Fruit fly (Drosophila melanogaster): Measurements from ENCODE around the gene hth.
A peak's percentile ranks its signal among the peaks of the same experiment; 100 is the strongest.

The hth gene

DNA sequence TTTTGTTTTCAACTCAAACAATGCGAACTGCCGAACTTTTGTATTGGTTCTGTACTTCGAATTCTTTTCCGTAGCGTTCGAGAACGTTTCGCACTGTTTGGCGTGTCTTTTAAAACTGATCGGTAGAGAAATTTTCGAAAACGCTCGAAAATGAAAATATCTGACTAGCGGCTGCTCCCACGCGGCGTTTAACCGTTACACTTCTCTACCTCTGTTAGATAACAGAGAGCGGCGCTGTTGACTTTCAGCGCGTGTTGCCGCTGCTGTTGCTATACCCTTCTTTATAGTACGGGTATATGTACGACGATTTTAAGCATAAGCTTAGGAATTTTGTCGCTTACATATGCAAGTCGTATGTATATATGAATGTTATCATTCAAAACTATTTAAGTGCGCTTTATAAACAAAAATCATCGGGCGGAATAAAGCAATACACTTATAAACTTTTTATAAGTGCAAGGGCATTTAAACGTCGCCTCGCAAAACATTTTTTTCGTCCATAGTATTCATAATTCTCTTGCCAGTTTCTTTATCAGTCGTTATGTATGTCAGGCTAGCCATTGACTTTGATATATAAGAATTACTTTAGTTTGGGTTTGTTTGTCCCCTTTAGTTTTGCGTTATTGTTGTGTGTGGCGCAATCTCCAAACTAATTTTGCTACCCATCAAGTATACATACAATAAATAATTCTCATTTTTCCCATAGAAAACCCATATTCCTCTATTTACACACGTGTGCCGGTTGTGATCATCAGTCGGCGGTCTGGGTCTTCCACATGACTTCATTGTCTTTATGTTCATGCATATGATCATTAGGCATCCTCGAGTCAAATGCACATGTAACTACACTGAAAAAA is 41.7 kb upstream of the hth start, which contains the start of gene Phyhd1 (continued):
- peak; percentile 88 for TF ChIP-seq gsb (GFP tag; IDR thresholded peaks at IDR 0.05)
- TF ChIP-seq pum (GFP tag; optimal IDR thresholded peaks at IDR 0.05), result peak; percentile 90
- peak; percentile 86 for TF ChIP-seq Ravus (GFP tag; IDR thresholded peaks at IDR 0.05)
- no peak for TF ChIP-seq CG8478 (optimal IDR thresholded peaks at IDR 0.05)
- TF ChIP-seq Xrp1 (GFP tag; IDR thresholded peaks at IDR 0.05), result peak; percentile 97
- peak in 1 of 2 experiments; percentile 87 for TF ChIP-seq Hr78 (GFP tag; optimal IDR thresholded peaks at IDR 0.05)
- TF ChIP-seq btn (GFP tag; optimal IDR thresholded peaks at IDR 0.05), result peak; percentile 92
- peak; percentile 82 for TF ChIP-seq CG11696 (GFP tag; IDR thresholded peaks at IDR 0.05)
- TF ChIP-seq CG30403 (GFP tag; optimal IDR thresholded peaks at IDR 0.05), result peak; percentile 98
- peak; percentile 91 for TF ChIP-seq Asciz (GFP tag; optimal IDR thresholded peaks at IDR 0.05)
- TF ChIP-seq bcd (GFP tag; optimal IDR thresholded peaks at IDR 0.05), result peak; percentile 95
- TF ChIP-seq ro (GFP tag; IDR thresholded peaks at IDR 0.05), result peak; percentile 75
- peak; percentile 97 for TF ChIP-seq CG1603 (tag; optimal IDR thresholded peaks at IDR 0.05)
- TF ChIP-seq gt (GFP tag; IDR thresholded peaks at IDR 0.05), result peak; percentile 32; the same call in 1 of the 2 replicates
- TF ChIP-seq CG1602 (GFP tag; optimal IDR thresholded peaks at IDR 0.05), result peak; percentile 95
- TF ChIP-seq Dbx (GFP tag; IDR thresholded peaks at IDR 0.05), result peak; percentile 97
- TF ChIP-seq CG1647 (GFP tag; optimal IDR thresholded peaks at IDR 0.05), result peak; percentile 94
- peak; percentile 90 for TF ChIP-seq jing (GFP tag; optimal IDR thresholded peaks at IDR 0.05)
- no peak for TF ChIP-seq Tbp (GFP tag; optimal IDR thresholded peaks at IDR 0.05)
- peak; percentile 95 for TF ChIP-seq Side (GFP tag; optimal IDR thresholded peaks at IDR 0.05)
- peak; percentile 76 for TF ChIP-seq Adf1 (GFP tag; IDR thresholded peaks at IDR 0.05)
- TF ChIP-seq CG5245 (GFP tag; optimal IDR thresholded peaks at IDR 0.05), result peak; percentile 91
- TF ChIP-seq her (GFP tag; optimal IDR thresholded peaks at IDR 0.05), result peak; percentile 95
- TF ChIP-seq pan (optimal IDR thresholded peaks at IDR 0.05), result no peak
- peak in 1 of 2 experiments; percentile 96 for TF ChIP-seq pan (GFP tag; optimal IDR thresholded peaks at IDR 0.05 in 1 of 2, IDR thresholded peaks at IDR 0.05 in 1 of 2)
- TF ChIP-seq rib (GFP tag; IDR thresholded peaks at IDR 0.05), result peak; percentile 84
- TF ChIP-seq CG4820 (GFP tag; optimal IDR thresholded peaks at IDR 0.05), result peak; percentile 94
- TF ChIP-seq CG3163 (GFP tag; optimal IDR thresholded peaks at IDR 0.05), result peak; percentile 85
- TF ChIP-seq ato (GFP tag; IDR thresholded peaks at IDR 0.05; ENCODE audit: partially characterized antibody), result no peak
- peak; percentile 91 for TF ChIP-seq CG32772 (GFP tag; IDR thresholded peaks at IDR 0.05)
- peak; percentile 95 for TF ChIP-seq CG17359 (tag; optimal IDR thresholded peaks at IDR 0.05)
- TF ChIP-seq CG3065 (GFP tag; optimal IDR thresholded peaks at IDR 0.05), result peak; percentile 73
- peak; percentile 81 for TF ChIP-seq wek (GFP tag; optimal IDR thresholded peaks at IDR 0.05)
- peak; percentile 94 for TF ChIP-seq ara (GFP tag; IDR thresholded peaks at IDR 0.05)
- peak; percentile 96 for TF ChIP-seq az2 (GFP tag; optimal IDR thresholded peaks at IDR 0.05)
- no peak for TF ChIP-seq fru (optimal IDR thresholded peaks at IDR 0.05)
- peak; percentile 92 for TF ChIP-seq fu2 (GFP tag; optimal IDR thresholded peaks at IDR 0.05)
- TF ChIP-seq gcm (GFP tag; optimal IDR thresholded peaks at IDR 0.05), result peak; percentile 93
- TF ChIP-seq CG11398 (GFP tag; optimal IDR thresholded peaks at IDR 0.05), result peak; percentile 95
- peak; percentile 91 for TF ChIP-seq CG17829 (tag; optimal IDR thresholded peaks at IDR 0.05)
- TF ChIP-seq bbx (GFP tag; IDR thresholded peaks at IDR 0.05; ENCODE audit: partially characterized antibody), result no peak
- peak; percentile 96 for TF ChIP-seq ranshi (GFP tag; IDR thresholded peaks at IDR 0.05)
- peak; percentile 96 for TF ChIP-seq lilli (GFP tag; optimal IDR thresholded peaks at IDR 0.05)
- TF ChIP-seq vnd (GFP tag; IDR thresholded peaks at IDR 0.05; ENCODE audit: partially characterized antibody), result no peak
- TF ChIP-seq E2f2 (GFP tag; IDR thresholded peaks at IDR 0.05), result peak; percentile 76
- peak; percentile 94 for TF ChIP-seq Hr3 (GFP tag; optimal IDR thresholded peaks at IDR 0.05)
- peak; percentile 94 for TF ChIP-seq CG8089 (GFP tag; optimal IDR thresholded peaks at IDR 0.05)
- peak; percentile 96 for TF ChIP-seq Dad (GFP tag; optimal IDR thresholded peaks at IDR 0.05)
- TF ChIP-seq Gsc (GFP tag; IDR thresholded peaks at IDR 0.05), result peak; percentile 60
- TF ChIP-seq Eip74EF (GFP tag; optimal IDR thresholded peaks at IDR 0.05), result peak in 1 of 2 experiments; percentile 91

Measured in whole organism, embryonic.